Worm (Caenorhabditis elegans) whole organism, L3 larva: ENCODE measurements around the gene ZK1010.12.
A peak's percentile ranks its signal among the peaks of the same experiment; 100 is the strongest.

Experiments
- R02D3.7 ChIP-seq: fragments of 150-350 bp; optimal IDR thresholded peaks from 2 replicates; lab custom pipeline; 2014; ENCODE audit warnings: missing biosample characterization, missing genetic modification characterization
- ceh-16 ChIP-seq: sonication (generic microtip); optimal IDR thresholded peaks from 2 replicates; lab custom pipeline; 2017; ENCODE audit warnings: missing biosample characterization, missing genetic modification characterization
- ceh-28 ChIP-seq: fragments of 150-350 bp; optimal IDR thresholded peaks from 2 replicates; lab custom pipeline; 2014; ENCODE audit warnings: missing biosample characterization, missing genetic modification reagents, missing genetic modification characterization
- ceh-82 ChIP-seq: fragments of 150-350 bp; optimal IDR thresholded peaks from 2 replicates; lab custom pipeline; 2014; ENCODE audit warnings: missing biosample characterization, missing genetic modification characterization
- daf-12 ChIP-seq: fragments of 150-350 bp; optimal IDR thresholded peaks from 2 replicates; lab custom pipeline; 2014; ENCODE audit warnings: missing biosample characterization, missing genetic modification reagents, missing genetic modification characterization
- egl-27 ChIP-seq: sonication (generic microtip); optimal IDR thresholded peaks from 4 replicates; lab custom pipeline; 2017; ENCODE audit warnings: missing biosample characterization, missing genetic modification reagents, missing genetic modification characterization
- egl-5 ChIP-seq: fragments of 150-350 bp; optimal IDR thresholded peaks from 2 replicates; lab custom pipeline; 2017; ENCODE audit warnings: missing biosample characterization, missing genetic modification reagents, missing genetic modification characterization, inconsistent platforms
- elt-1 ChIP-seq: fragments of 150-350 bp; optimal IDR thresholded peaks from 2 replicates; lab custom pipeline; 2014; ENCODE audit warnings: missing biosample characterization, missing genetic modification characterization
- elt-2 ChIP-seq: sonication (generic microtip); optimal IDR thresholded peaks from 2 replicates; lab custom pipeline; 2016; ENCODE audit warnings: missing genetic modification reagents, mild to moderate bottlenecking, missing genetic modification characterization, missing compliant biosample characterization
- elt-3 ChIP-seq, 3 experiments: fragments of 150-350 bp in 1 of 3; sonication (generic microtip) in 2 of 3; optimal IDR thresholded peaks; 2 replicates in 2 of 3; 4 replicates in 1 of 3; lab custom pipeline; 2014 to 2017; ENCODE audit warnings: missing biosample characterization in 3 of 3, missing genetic modification characterization in 3 of 3
- eor-1 ChIP-seq, 2 experiments: fragments of 150-350 bp; optimal IDR thresholded peaks; 2 replicates each; lab custom pipeline; 2014 to 2018; ENCODE audit warnings: missing biosample characterization in 2 of 2, missing genetic modification characterization in 2 of 2
- fkh-2 ChIP-seq: fragments of 150-350 bp; optimal IDR thresholded peaks from 2 replicates; lab custom pipeline; 2014; ENCODE audit warnings: missing biosample characterization, missing genetic modification reagents, missing genetic modification characterization
- hmg-11 ChIP-seq: sonication (generic microtip); optimal IDR thresholded peaks from 2 replicates; lab custom pipeline; 2016; ENCODE audit warnings: missing genetic modification characterization, missing compliant biosample characterization
- jun-1 ChIP-seq: fragments of 150-350 bp; optimal IDR thresholded peaks from 2 replicates; lab custom pipeline; 2014; ENCODE audit warnings: missing biosample characterization, missing genetic modification reagents, missing genetic modification characterization
- lin-15B ChIP-seq: fragments of 150-350 bp; optimal IDR thresholded peaks from 2 replicates; lab custom pipeline; 2014; ENCODE audit warnings: missing biosample characterization, missing genetic modification characterization
- mdl-1 ChIP-seq: fragments of 150-350 bp; optimal IDR thresholded peaks from 2 replicates; lab custom pipeline; 2014; ENCODE audit warnings: missing biosample characterization, missing genetic modification characterization
- nfya-1 ChIP-seq: sonication (generic microtip); optimal IDR thresholded peaks from 2 replicates; lab custom pipeline; 2017; ENCODE audit warnings: missing genetic modification characterization, mild to moderate bottlenecking, missing compliant biosample characterization, antibody characterized with exemption, moderate library complexity; ENCODE audit not compliant: insufficient read depth
- nhr-11 ChIP-seq: fragments of 150-350 bp; optimal IDR thresholded peaks from 2 replicates; lab custom pipeline; 2014; ENCODE audit warnings: missing biosample characterization, missing genetic modification characterization
- nhr-12 ChIP-seq: fragments of 150-350 bp; optimal IDR thresholded peaks from 2 replicates; lab custom pipeline; 2014; ENCODE audit warnings: missing biosample characterization, missing genetic modification characterization
- nhr-28 ChIP-seq: fragments of 150-350 bp; optimal IDR thresholded peaks from 2 replicates; lab custom pipeline; 2014; ENCODE audit warnings: missing biosample characterization, missing genetic modification characterization
- nhr-43 ChIP-seq: sonication (generic microtip); optimal IDR thresholded peaks from 2 replicates; lab custom pipeline; 2016; ENCODE audit warnings: mild to moderate bottlenecking, missing genetic modification characterization, missing compliant biosample characterization; ENCODE audit not compliant: poor library complexity, severe bottlenecking
- nhr-76 ChIP-seq: fragments of 150-350 bp; sonication (generic microtip); optimal IDR thresholded peaks from 5 replicates; lab custom pipeline; 2014; ENCODE audit warnings: missing biosample characterization, missing genetic modification characterization
- pha-4 ChIP-seq: fragments of 150-350 bp; optimal IDR thresholded peaks from 2 replicates; lab custom pipeline; 2014; ENCODE audit warnings: missing biosample characterization, missing genetic modification reagents, missing genetic modification characterization
- pqm-1 ChIP-seq: fragments of 150-350 bp; optimal IDR thresholded peaks from 2 replicates; lab custom pipeline; 2017; ENCODE audit warnings: missing biosample characterization, missing genetic modification characterization, inconsistent platforms
- sea-2 ChIP-seq: fragments of 150-350 bp; sonication (generic microtip); optimal IDR thresholded peaks from 4 replicates; lab custom pipeline; 2014; ENCODE audit warnings: missing biosample characterization, missing genetic modification reagents, missing genetic modification characterization
- tbx-2 ChIP-seq: sonication (generic microtip); optimal IDR thresholded peaks from 2 replicates; lab custom pipeline; 2016; ENCODE audit warnings: mild to moderate bottlenecking, missing genetic modification characterization, missing compliant biosample characterization
- unc-39 ChIP-seq: sonication (generic microtip); optimal IDR thresholded peaks from 4 replicates; lab custom pipeline; 2017; ENCODE audit warnings: missing biosample characterization, missing genetic modification characterization

Gene ZK1010.12

DNA sequence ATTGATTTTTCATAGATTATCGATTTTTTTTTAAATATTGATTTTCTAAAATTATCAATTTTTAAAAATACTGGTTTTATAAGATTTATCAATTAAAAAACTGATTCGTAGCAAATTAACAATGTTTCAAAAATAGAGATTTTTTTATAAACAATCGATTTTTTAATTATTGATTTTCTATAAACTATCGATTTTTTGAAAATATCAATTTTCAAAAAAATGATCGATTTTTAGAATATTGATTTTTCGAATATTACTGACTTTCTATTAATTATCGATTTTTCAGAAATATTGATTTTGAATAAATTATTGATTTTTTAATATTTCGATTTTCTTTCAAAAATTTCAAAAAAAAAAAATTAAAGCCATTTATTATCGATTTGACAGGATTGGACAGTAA is 38.5 kb upstream of the ZK1010.12 start:
- TF ChIP-seq nhr-12 (tag; lab: Kevin White, UChicago) (no peak), ceh-28 (tag; lab: Kevin White, UChicago) (peak; percentile 98), nhr-11 (tag; lab: Kevin White, UChicago) (no peak), elt-2 (tag; lab: Kevin White, UChicago) (no peak)

DNA sequence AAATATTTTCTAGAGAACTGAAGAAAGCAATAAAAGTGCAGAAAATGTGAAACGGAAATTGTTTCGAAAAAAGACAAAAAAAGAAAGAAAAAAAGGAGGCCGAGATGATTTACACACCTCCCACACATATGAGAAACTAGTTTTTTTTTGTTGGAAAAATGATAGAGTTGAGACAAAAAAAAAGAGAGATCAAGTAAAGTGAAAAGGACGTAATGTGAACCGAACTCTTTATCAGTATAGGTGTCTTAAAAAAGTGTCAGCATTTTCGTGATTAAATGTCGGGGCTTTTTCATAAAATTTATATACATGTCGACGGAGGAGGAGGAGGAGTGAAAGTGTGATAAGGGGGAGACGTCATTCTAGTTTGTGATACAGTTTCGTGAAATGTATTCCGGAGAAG is 31.8 kb upstream of the ZK1010.12 start:
- TF ChIP-seq hmg-11 (tag; lab: Kevin White, UChicago): no peak
- TF ChIP-seq elt-2 (tag; lab: Kevin White, UChicago): peak; percentile 90
- peak; percentile 39 for TF ChIP-seq pqm-1 (tag; lab: Kevin White, UChicago)
- peak; percentile 42 for TF ChIP-seq jun-1 (tag; lab: Kevin White, UChicago)
- TF ChIP-seq fkh-2 (tag; lab: Kevin White, UChicago): no peak

DNA sequence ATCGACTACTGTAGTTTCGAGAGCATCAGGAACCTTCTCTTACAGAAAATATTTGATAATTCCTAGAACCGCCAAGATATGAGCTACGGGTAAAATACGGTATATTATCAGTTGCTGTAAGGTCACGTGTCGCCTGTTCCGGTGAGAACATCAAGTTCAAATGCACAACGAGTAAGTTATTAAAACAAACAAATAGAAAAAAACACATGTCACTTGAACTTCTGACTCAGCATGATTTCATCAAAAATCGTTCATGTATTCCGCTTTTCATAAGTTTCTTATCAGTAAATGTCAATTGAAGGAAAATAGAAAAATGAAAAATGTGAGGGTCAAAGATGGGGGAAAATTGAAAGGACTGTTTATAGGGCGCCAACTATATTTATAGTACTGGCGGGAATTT is 30.4 kb upstream of the ZK1010.12 start:
- TF ChIP-seq jun-1 (tag; lab: Kevin White, UChicago) (peak; percentile 18), pha-4 (tag; lab: Kevin White, UChicago) (peak; percentile 52), pqm-1 (tag; lab: Kevin White, UChicago) (peak; percentile 60), unc-39 (tag; lab: Kevin White, UChicago) (no peak), elt-2 (tag; lab: Kevin White, UChicago) (peak; percentile 81)

DNA sequence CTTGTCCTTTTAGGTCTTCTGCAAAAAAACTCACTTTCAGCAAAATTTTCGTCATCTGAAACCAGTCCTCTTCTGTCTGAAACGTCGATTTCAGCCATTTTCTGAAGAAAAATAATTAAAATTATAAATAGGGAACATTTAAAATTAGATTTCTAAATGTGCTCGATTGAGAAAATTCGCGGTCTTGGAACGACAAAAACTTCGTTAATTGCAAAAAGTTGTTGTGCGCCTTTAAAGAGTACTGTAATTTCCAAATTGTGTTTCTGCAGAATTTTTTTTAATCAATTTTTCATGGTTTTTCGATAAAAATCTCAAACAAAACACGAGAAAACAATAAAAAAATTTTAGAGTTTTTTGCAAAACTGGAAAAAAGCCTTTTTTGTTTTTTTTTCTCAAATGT is 24.2 kb upstream of the ZK1010.12 start, which contains the start of gene ttm-1:
Gene ttm-1 (minus strand): TSS at position 101 of the 400 bp plus-strand sequence.
- TF ChIP-seq egl-27 (tag; lab: Kevin White, UChicago) (no peak), nfya-1 (tag; lab: Kevin White, UChicago) (no peak), nhr-76 (tag; lab: Kevin White, UChicago) (no peak), elt-3 (tag; optimal IDR thresholded peaks at IDR 0.05; lab: Kevin White, UChicago) (no peak), mdl-1 (no peak), sea-2 (GFP tag; lab: Kevin White, UChicago) (no peak), ceh-82 (tag; lab: Kevin White, UChicago) (no peak), nhr-43 (tag; lab: Kevin White, UChicago) (no peak), egl-5 (tag; lab: Kevin White, UChicago) (no peak)

DNA sequence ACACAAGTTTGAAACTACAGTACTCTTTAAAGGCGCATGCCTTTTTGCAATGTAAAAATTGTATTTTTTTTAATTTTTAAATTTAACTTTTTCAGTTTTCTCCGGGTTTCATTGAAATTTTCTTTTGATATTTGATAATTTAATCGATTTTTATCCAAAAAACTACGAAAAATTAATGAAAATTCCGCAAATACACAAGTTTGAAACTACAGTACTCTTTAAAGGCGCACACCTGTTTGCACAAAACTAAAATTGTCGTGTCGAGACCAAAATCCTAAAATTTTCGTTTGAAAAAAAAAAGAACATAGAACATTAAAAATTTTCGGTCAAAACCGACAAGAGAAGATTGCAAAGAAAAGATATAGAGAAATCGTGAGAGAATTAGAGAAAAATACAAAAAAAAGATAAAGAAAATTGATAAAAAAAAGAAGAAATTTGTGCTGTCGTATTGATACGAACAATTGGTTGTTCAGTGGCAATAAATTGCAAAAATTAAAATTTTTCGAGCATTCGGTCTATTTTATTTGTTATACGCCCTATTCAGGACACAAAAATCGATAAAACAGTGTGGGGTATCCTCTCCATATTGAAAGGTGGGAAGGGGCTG is 23.6 kb upstream of the ZK1010.12 start:
- TF ChIP-seq elt-1 (tag; lab: Kevin White, UChicago) (no peak), pqm-1 (tag; lab: Kevin White, UChicago) (peak; percentile 43), pha-4 (tag; lab: Kevin White, UChicago) (peak; percentile 28), elt-2 (tag; lab: Kevin White, UChicago) (peak; percentile 82)

DNA sequence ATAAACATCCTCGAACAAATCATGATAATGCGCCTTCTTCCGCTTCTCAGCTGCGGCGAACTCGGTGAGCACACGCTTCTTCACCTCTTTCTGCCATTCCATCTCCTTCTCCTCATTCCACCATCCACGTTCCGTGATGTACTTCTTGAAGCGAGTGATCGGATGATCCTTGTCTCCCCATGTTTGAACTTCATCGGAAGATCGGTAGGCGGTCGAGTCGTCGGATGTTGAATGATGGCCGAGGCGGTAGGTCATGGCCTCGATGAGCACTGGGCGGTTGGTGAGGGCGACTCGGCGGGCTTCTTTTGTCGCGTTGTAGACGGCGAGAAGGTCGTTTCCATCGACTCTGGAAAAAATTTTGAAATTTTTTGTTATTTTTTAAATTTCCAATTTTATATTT is 22.8 kb upstream of the ZK1010.12 start:
- no peak for TF ChIP-seq nhr-43 (tag; lab: Kevin White, UChicago)
- no peak for TF ChIP-seq nhr-28 (tag; lab: Kevin White, UChicago)
- no peak for TF ChIP-seq egl-5 (tag; lab: Kevin White, UChicago)
- TF ChIP-seq unc-39 (tag; lab: Kevin White, UChicago): no peak
- TF ChIP-seq eor-1 (tag; optimal IDR thresholded peaks at IDR 0.05; lab: Kevin White, UChicago): no peak
- no peak for TF ChIP-seq R02D3.7 (tag; lab: Kevin White, UChicago)
- TF ChIP-seq ceh-16: no peak
- no peak for TF ChIP-seq egl-27 (tag; lab: Kevin White, UChicago)
- no peak for TF ChIP-seq mdl-1
- TF ChIP-seq nhr-11 (tag; lab: Kevin White, UChicago): no peak

DNA sequence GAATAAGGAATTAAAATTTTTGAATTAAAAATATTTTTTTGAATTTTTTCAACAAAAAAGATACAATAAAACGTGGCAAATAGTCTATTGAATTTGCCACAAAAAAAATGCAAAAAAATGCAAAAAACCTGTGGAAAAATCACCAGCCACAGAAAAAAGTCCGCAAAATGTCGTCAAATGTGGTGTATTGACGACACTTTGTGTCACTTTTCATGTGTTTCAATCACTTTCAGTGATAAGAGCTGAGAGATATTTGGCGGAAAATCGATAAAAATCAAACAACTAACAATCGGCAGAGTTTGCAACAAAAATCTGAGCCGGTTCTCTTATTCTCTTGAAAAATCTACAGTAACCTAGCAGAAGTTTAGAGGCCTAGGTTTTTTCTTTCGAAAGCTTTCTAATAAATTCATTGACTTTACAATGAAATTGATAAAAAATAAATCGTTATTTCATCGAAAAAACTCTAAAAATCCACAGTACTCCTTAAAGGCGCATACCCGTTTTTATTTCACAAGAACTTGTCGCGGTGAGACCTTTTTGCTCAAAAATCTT is 19.2 kb upstream of the ZK1010.12 start:
- TF ChIP-seq tbx-2 (tag; lab: Kevin White, UChicago) (no peak), daf-12 (tag; lab: Kevin White, UChicago) (no peak), hmg-11 (tag; lab: Kevin White, UChicago) (peak; percentile 53), pha-4 (tag; lab: Kevin White, UChicago) (peak; percentile 57), nhr-76 (tag; lab: Kevin White, UChicago) (no peak), nfya-1 (tag; lab: Kevin White, UChicago) (peak; percentile 47), elt-3 (tag; optimal IDR thresholded peaks at IDR 0.05; lab: Kevin White, UChicago) (no peak), ceh-28 (tag; lab: Kevin White, UChicago) (peak; percentile 63), pqm-1 (tag; lab: Kevin White, UChicago) (peak; percentile 19), elt-2 (tag; lab: Kevin White, UChicago) (peak; percentile 39), lin-15B (tag; lab: Kevin White, UChicago) (peak; percentile 39)
